Worm (Caenorhabditis elegans): ENCODE measurements around the gene ncs-1.

ncs-1 gene

ce11 chrX:1010627-1011452 is 47.8 kb upstream of the ncs-1 start (continued):
- peak; percentile 44; the same call in 1 of the 2 replicates for TF ChIP-seq hmg-20 (GFP tag; IDR thresholded peaks at IDR 0.05)
- no peak for TF ChIP-seq F23B12.7 (tag; optimal IDR thresholded peaks at IDR 0.05; ENCODE audit: insufficient read depth)
- TF ChIP-seq lin-54 (GFP tag; optimal IDR thresholded peaks at IDR 0.05): no peak
- no peak for TF ChIP-seq attf-6 (GFP tag; IDR thresholded peaks at IDR 0.05)
- no peak for TF ChIP-seq hlh-12 (tag; optimal IDR thresholded peaks at IDR 0.05)
- TF ChIP-seq ekl-4 (GFP tag; IDR thresholded peaks at IDR 0.05): no peak
- no peak for TF ChIP-seq unc-130 (GFP tag; optimal IDR thresholded peaks at IDR 0.05)
- no peak for TF ChIP-seq Y53F4B.3 (GFP tag; IDR thresholded peaks at IDR 0.05)
- TF ChIP-seq T26A5.8 (tag; optimal IDR thresholded peaks at IDR 0.05): no peak
- TF ChIP-seq F57C9.4 (tag; optimal IDR thresholded peaks at IDR 0.05): peak; percentile 29
- TF ChIP-seq ceh-79 (tag; optimal IDR thresholded peaks at IDR 0.05): no peak
- TF ChIP-seq F49E8.2 (tag; optimal IDR thresholded peaks at IDR 0.05; ENCODE audit: insufficient read depth): no peak
- 0 out of 2 replicates have a peak, but pooled peaks have one; percentile 17 for TF ChIP-seq aptf-2 (GFP tag; conservative IDR thresholded peaks at IDR 0.05)
- TF ChIP-seq hsf-1 (GFP tag; IDR thresholded peaks at IDR 0.05): no peak
- no peak for TF ChIP-seq xnd-1 (tag; optimal IDR thresholded peaks at IDR 0.05)
- no peak for TF ChIP-seq akir-1 (GFP tag; optimal IDR thresholded peaks at IDR 0.05)
- TF ChIP-seq repo-1 (tag; optimal IDR thresholded peaks at IDR 0.05): peak; percentile 45
- TF ChIP-seq tbx-9 (tag; optimal IDR thresholded peaks at IDR 0.05; ENCODE audit: borderline replicate concordance): no peak
- peak; percentile 59; the same call in 1 of the 2 replicates for TF ChIP-seq K11D2.4 (GFP tag; IDR thresholded peaks at IDR 0.05)
- no peak for TF ChIP-seq ceh-100 (GFP tag; IDR thresholded peaks at IDR 0.05)
- TF ChIP-seq nfya-1 (tag; optimal IDR thresholded peaks at IDR 0.05; ENCODE audit: borderline replicate concordance, insufficient read depth): no peak
- TF ChIP-seq F55B11.4 (tag; optimal IDR thresholded peaks at IDR 0.05; ENCODE audit: borderline replicate concordance, insufficient read depth): no peak
- no peak for TF ChIP-seq T07F8.4 (tag; optimal IDR thresholded peaks at IDR 0.05)
- TF ChIP-seq K12H6.12 (tag; optimal IDR thresholded peaks at IDR 0.05): peak; percentile 13
- no peak for TF ChIP-seq ceh-27 (GFP tag; optimal IDR thresholded peaks at IDR 0.05)
- no peak for TF ChIP-seq ztf-6 (GFP tag; IDR thresholded peaks at IDR 0.05)
- TF ChIP-seq dpff-1 (tag; optimal IDR thresholded peaks at IDR 0.05): no peak
- no peak for TF ChIP-seq D2030.7 (GFP tag; IDR thresholded peaks at IDR 0.05)
- TF ChIP-seq let-607 (tag; optimal IDR thresholded peaks at IDR 0.05): peak in 1 of 2 experiments; percentile 60
- peak; percentile 1 for TF ChIP-seq F22D6.2 (tag; optimal IDR thresholded peaks at IDR 0.05)
- no peak for TF ChIP-seq lin-35 (GFP tag; optimal IDR thresholded peaks at IDR 0.05)
- no peak for TF ChIP-seq Y79H2A.3 (GFP tag; conservative IDR thresholded peaks at IDR 0.05)
- peak; percentile 48 for TF ChIP-seq nfyb-1 (GFP tag; IDR thresholded peaks at IDR 0.05)
- TF ChIP-seq nhr-80 (tag; optimal IDR thresholded peaks at IDR 0.05): peak; percentile 87
- TF ChIP-seq F52B5.7 (tag; optimal IDR thresholded peaks at IDR 0.05): no peak
- TF ChIP-seq pha-4 (tag; optimal IDR thresholded peaks at IDR 0.05): no peak
- no peak for TF ChIP-seq aptf-3 (GFP tag; IDR thresholded peaks at IDR 0.05)
- TF ChIP-seq Y95B8A.8 (GFP tag; IDR thresholded peaks at IDR 0.05): 0 out of 2 replicates have a peak, but pooled peaks have one; percentile 44
- no peak for TF ChIP-seq madf-8 (GFP tag; conservative IDR thresholded peaks at IDR 0.05)
- TF ChIP-seq ceh-40 (GFP tag; IDR thresholded peaks at IDR 0.05): no peak
- TF ChIP-seq nhr-179 (tag; optimal IDR thresholded peaks at IDR 0.05): no peak
- no peak for TF ChIP-seq lag-1 (GFP tag; IDR thresholded peaks at IDR 0.05)
- peak; percentile 23 for TF ChIP-seq B0261.1 (tag; optimal IDR thresholded peaks at IDR 0.05)
- peak; percentile 63 for TF ChIP-seq zfh-2 (GFP tag; conservative IDR thresholded peaks at IDR 0.05)
- peak; percentile 29 for TF ChIP-seq madf-10 (tag; optimal IDR thresholded peaks at IDR 0.05)
- no peak for TF ChIP-seq die-1 (tag; optimal IDR thresholded peaks at IDR 0.05)
- no peak for TF ChIP-seq snpc-1.3 (tag; optimal IDR thresholded peaks at IDR 0.05; ENCODE audit: insufficient read depth)
